Fruit fly (Drosophila melanogaster): Measurements from ENCODE around the gene CtsK1.

- TF ChIP-seq CG10348 (GFP tag; IDR thresholded peaks at IDR 0.05) (no peak), CG13204 (GFP tag; optimal IDR thresholded peaks at IDR 0.05) (no peak), Snoo (tag; optimal IDR thresholded peaks at IDR 0.05) (no peak), EcR (GFP tag; optimal IDR thresholded peaks at IDR 0.05) (peak; percentile 91)
Measured at dm6 chr3L:13996437-13996836, 2.4 kb downstream of the CtsK1 start.

All from whole organism, pupa.